Worm (Caenorhabditis elegans) whole organism, young adult: Measurements from ENCODE around the gene Y40B10A.5.

Experiments used
- F39B2.1 ChIP-seq: fragments of 200-800 bp; sonication (Bioruptor generic); IDR thresholded peaks from 2 replicates; pipeline ENCODE4 v1.3.6; 2022; ENCODE audit warnings: missing genetic modification reagents, missing genetic modification characterization, missing compliant biosample characterization
- F55B11.4 ChIP-seq: sonication (generic microtip); optimal IDR thresholded peaks from 2 replicates; lab custom pipeline; 2016; ENCODE audit warnings: missing compliant biosample characterization, missing genetic modification characterization, borderline replicate concordance; ENCODE audit not compliant: insufficient read depth
- F57A8.1 ChIP-seq: fragments of 200-800 bp; sonication (Bioruptor generic); optimal IDR thresholded peaks from 2 replicates; lab custom pipeline; 2018; ENCODE audit warnings: mild to moderate bottlenecking, missing genetic modification characterization, moderate library complexity, missing compliant biosample characterization
- Y56A3A.18 ChIP-seq: fragments of 200-800 bp; sonication (Bioruptor generic); IDR thresholded peaks from 2 replicates; pipeline ENCODE4 v1.3.6; 2022; ENCODE audit warnings: missing genetic modification reagents, missing genetic modification characterization, missing compliant biosample characterization
- athp-1 ChIP-seq: sonication (generic microtip); optimal IDR thresholded peaks from 2 replicates; lab custom pipeline; 2017; ENCODE audit warnings: mild to moderate bottlenecking, missing genetic modification characterization, missing compliant biosample characterization
- bed-1 ChIP-seq: fragments of 200-800 bp; sonication (Bioruptor generic); IDR thresholded peaks from 2 replicates; pipeline ENCODE4 v1.3.6; 2022; ENCODE audit warnings: missing genetic modification reagents, missing genetic modification characterization, missing compliant biosample characterization
- ccch-3 ChIP-seq: fragments of 200-800 bp; sonication (Bioruptor generic); optimal IDR thresholded peaks from 2 replicates; lab custom pipeline; 2018; ENCODE audit warnings: mild to moderate bottlenecking, missing genetic modification characterization, missing compliant biosample characterization
- ceh-100 ChIP-seq: fragments of 200-800 bp; sonication (Bioruptor generic); IDR thresholded peaks from 2 replicates; pipeline ENCODE4 v1.3.6; 2022; ENCODE audit warnings: missing genetic modification reagents, missing genetic modification characterization, missing compliant biosample characterization
- ceh-58 ChIP-seq: fragments of 200-800 bp; sonication (Bioruptor generic); IDR thresholded peaks from 2 replicates; pipeline ENCODE4 v1.3.6; 2022; ENCODE audit warnings: missing genetic modification characterization, missing compliant biosample characterization
- die-1 ChIP-seq: sonication (generic microtip); optimal IDR thresholded peaks from 2 replicates; lab custom pipeline; 2016; ENCODE audit warnings: missing genotype, mild to moderate bottlenecking, missing genetic modification characterization, missing compliant biosample characterization
- dox-1 ChIP-seq: fragments of 200-800 bp; sonication (Bioruptor generic); IDR thresholded peaks from 2 replicates; pipeline ENCODE4 v1.3.6; 2022; ENCODE audit warnings: missing genetic modification reagents, missing genetic modification characterization, missing compliant biosample characterization
- dpff-1 ChIP-seq: sonication (generic microtip); optimal IDR thresholded peaks from 2 replicates; lab custom pipeline; 2017; ENCODE audit warnings: mild to moderate bottlenecking, missing genetic modification characterization, missing compliant biosample characterization
- dpl-1 ChIP-seq: fragments of 150-350 bp; optimal IDR thresholded peaks from 2 replicates; lab custom pipeline; 2014; ENCODE audit warnings: missing biosample characterization, missing genetic modification reagents, missing genetic modification characterization
- efl-1 ChIP-seq: fragments of 150-350 bp; optimal IDR thresholded peaks from 2 replicates; lab custom pipeline; 2014; ENCODE audit warnings: missing biosample characterization, missing genetic modification reagents, missing genetic modification characterization
- egl-18 ChIP-seq: fragments of 200-800 bp; sonication (Bioruptor generic); IDR thresholded peaks from 2 replicates; pipeline ENCODE4 v1.3.6; 2022; ENCODE audit warnings: missing genetic modification reagents, missing genetic modification characterization, missing compliant biosample characterization
- egrh-3 ChIP-seq: fragments of 200-800 bp; sonication (Bioruptor generic); IDR thresholded peaks from 2 replicates; pipeline ENCODE4 v1.3.6; 2022; ENCODE audit warnings: missing genetic modification reagents, missing genetic modification characterization, missing compliant biosample characterization
- ets-4 ChIP-seq: fragments of 200-800 bp; sonication (Bioruptor generic); optimal IDR thresholded peaks from 2 replicates; lab custom pipeline; 2018; ENCODE audit warnings: mild to moderate bottlenecking, missing genetic modification characterization, missing compliant biosample characterization
- hlh-26 ChIP-seq: fragments of 200-800 bp; sonication (Bioruptor generic); conservative IDR thresholded peaks from 2 replicates; pipeline ENCODE4 v1.3.6; 2022; ENCODE audit warnings: missing genetic modification reagents, missing genetic modification characterization, missing compliant biosample characterization
- hsf-1 ChIP-seq: fragments of 200-800 bp; sonication (Bioruptor generic); IDR thresholded peaks from 2 replicates; pipeline ENCODE4 v1.3.6; 2022; ENCODE audit warnings: missing genetic modification reagents, missing genetic modification characterization, missing compliant biosample characterization
- let-607 ChIP-seq, 2 experiments: fragments of 200-800 bp in 1 of 2; sonication (Bioruptor generic) in 1 of 2; sonication (generic microtip) in 1 of 2; optimal IDR thresholded peaks; 2 replicates each; lab custom pipeline; 2016 to 2018; ENCODE audit warnings: mild to moderate bottlenecking in 2 of 2, missing compliant biosample characterization in 2 of 2, missing genetic modification characterization in 2 of 2, moderate library complexity in 2 of 2, missing genotype in 1 of 2
- lin-26 ChIP-seq: fragments of 200-800 bp; sonication (Bioruptor generic); IDR thresholded peaks from 2 replicates; pipeline ENCODE4 v1.3.6; 2022; ENCODE audit warnings: missing genetic modification reagents, missing genetic modification characterization, missing compliant biosample characterization
- lir-1 ChIP-seq: fragments of 200-800 bp; sonication (Bioruptor generic); conservative IDR thresholded peaks from 2 replicates; pipeline ENCODE4 v1.3.6; 2022; ENCODE audit warnings: missing genetic modification reagents, missing genetic modification characterization, missing compliant biosample characterization
- madf-10 ChIP-seq: sonication (generic microtip); optimal IDR thresholded peaks from 2 replicates; lab custom pipeline; 2016; ENCODE audit warnings: mild to moderate bottlenecking, missing genetic modification characterization, missing compliant biosample characterization
- madf-3 ChIP-seq: fragments of 200-800 bp; sonication (Bioruptor generic); IDR thresholded peaks from 2 replicates; pipeline ENCODE4 v1.3.6; 2022; ENCODE audit warnings: missing genetic modification reagents, missing genetic modification characterization, missing compliant biosample characterization
- madf-8 ChIP-seq: fragments of 200-800 bp; sonication (Bioruptor generic); conservative IDR thresholded peaks from 2 replicates; pipeline ENCODE4 v1.3.6; 2022; ENCODE audit warnings: missing genetic modification reagents, missing genetic modification characterization, missing compliant biosample characterization
- mcd-1 ChIP-seq: fragments of 200-800 bp; sonication (Bioruptor generic); IDR thresholded peaks from 2 replicates; pipeline ENCODE4 v1.3.6; 2022; ENCODE audit warnings: missing genetic modification reagents, missing genetic modification characterization, missing compliant biosample characterization
- nfya-1 ChIP-seq: sonication (generic microtip); optimal IDR thresholded peaks from 2 replicates; lab custom pipeline; 2017; ENCODE audit warnings: antibody characterized with exemption, missing compliant biosample characterization, missing genetic modification characterization, borderline replicate concordance; ENCODE audit not compliant: insufficient read depth
- nfya-2 ChIP-seq: fragments of 200-800 bp; sonication (Bioruptor generic); IDR thresholded peaks from 2 replicates; pipeline ENCODE4 v1.3.6; 2022; ENCODE audit warnings: missing genetic modification reagents, missing genetic modification characterization, missing compliant biosample characterization
- nhr-27 ChIP-seq: fragments of 200-800 bp; sonication (Bioruptor generic); optimal IDR thresholded peaks from 2 replicates; lab custom pipeline; 2018; ENCODE audit warnings: mild to moderate bottlenecking, missing genetic modification characterization, moderate library complexity, missing compliant biosample characterization
- pbrm-1 ChIP-seq: fragments of 200-800 bp; sonication (Bioruptor generic); IDR thresholded peaks from 2 replicates; pipeline ENCODE4 v1.3.6; 2022; ENCODE audit warnings: missing genetic modification reagents, missing genetic modification characterization, missing compliant biosample characterization
- pha-4 ChIP-seq: fragments of 150-350 bp; sonication (generic microtip); optimal IDR thresholded peaks from 2 replicates; lab custom pipeline; 2014; ENCODE audit warnings: missing biosample characterization, missing genetic modification reagents, missing genetic modification characterization
- repo-1 ChIP-seq: sonication (generic microtip); optimal IDR thresholded peaks from 2 replicates; lab custom pipeline; 2017; ENCODE audit warnings: mild to moderate bottlenecking, missing genetic modification characterization, missing compliant biosample characterization
- rpc-1 ChIP-seq, 2 experiments: fragments of 150-350 bp in 1 of 2; sonication (generic microtip) in 1 of 2; optimal IDR thresholded peaks; 2 replicates each; lab custom pipeline; 2014 to 2018; ENCODE audit warnings: missing biosample characterization in 1 of 2, missing genetic modification characterization in 1 of 2, missing genetic modification reagents in 1 of 2, missing genotype in 1 of 2
- snpc-4 ChIP-seq, 5 experiments: fragments of 150-350 bp in 1 of 5; sonication (generic microtip) in 4 of 5; optimal IDR thresholded peaks; 2 replicates each; lab custom pipeline; 2014 to 2018; ENCODE audit warnings: missing genetic modification characterization in 5 of 5, missing biosample characterization in 3 of 5, antibody characterized with exemption in 2 of 5, mild to moderate bottlenecking in 2 of 5, missing compliant biosample characterization in 2 of 5, missing genotype in 2 of 5, moderate library complexity in 2 of 5, missing genetic modification reagents in 1 of 5
- sptf-2 ChIP-seq: fragments of 200-800 bp; sonication (Bioruptor generic); optimal IDR thresholded peaks from 2 replicates; lab custom pipeline; 2018; ENCODE audit warnings: mild to moderate bottlenecking, missing genetic modification characterization, missing compliant biosample characterization
- tbp1 ChIP-seq: fragments of 200-800 bp; sonication (Bioruptor generic); optimal IDR thresholded peaks from 2 replicates; lab custom pipeline; 2018; ENCODE audit warnings: mild to moderate bottlenecking, missing genetic modification characterization, missing compliant biosample characterization
- zfh-2 ChIP-seq: fragments of 200-800 bp; sonication (Bioruptor generic); conservative IDR thresholded peaks from 2 replicates; pipeline ENCODE4 v1.3.6; 2022; ENCODE audit warnings: missing genetic modification reagents, missing genetic modification characterization, missing compliant biosample characterization
- ztf-22 ChIP-seq: fragments of 200-800 bp; sonication (Bioruptor generic); optimal IDR thresholded peaks from 2 replicates; lab custom pipeline; 2018; ENCODE audit warnings: mild to moderate bottlenecking, missing genetic modification characterization, moderate library complexity, missing compliant biosample characterization

Y40B10A.5 gene

ce11 chrV:2054254-2054653 is 8.4 kb upstream of the Y40B10A.5 start:
- TF ChIP-seq madf-10 (tag; lab: Kevin White, UChicago) (no peak), tbp1 (no peak), F57A8.1 (GFP tag; lab: Kevin White, UChicago) (no peak), let-607 (tag; optimal IDR thresholded peaks at IDR 0.05; lab: Kevin White, UChicago) (no peak), hlh-26 (no peak), sptf-2 (GFP tag; lab: Kevin White, UChicago) (no peak), dox-1 (GFP tag; lab: Robert Waterston, UW) (no peak), ceh-100 (GFP tag; lab: Robert Waterston, UW) (no peak), nhr-27 (tag; lab: Kevin White, UChicago) (no peak), lir-1 (GFP tag; lab: Robert Waterston, UW) (no peak), athp-1 (tag; lab: Kevin White, UChicago) (no peak), dpff-1 (tag; lab: Kevin White, UChicago) (no peak), madf-8 (GFP tag; lab: Robert Waterston, UW) (no peak), pbrm-1 (GFP tag; lab: Robert Waterston, UW) (no peak), Y56A3A.18 (no peak), F55B11.4 (no peak), bed-1 (no peak)

DNA sequence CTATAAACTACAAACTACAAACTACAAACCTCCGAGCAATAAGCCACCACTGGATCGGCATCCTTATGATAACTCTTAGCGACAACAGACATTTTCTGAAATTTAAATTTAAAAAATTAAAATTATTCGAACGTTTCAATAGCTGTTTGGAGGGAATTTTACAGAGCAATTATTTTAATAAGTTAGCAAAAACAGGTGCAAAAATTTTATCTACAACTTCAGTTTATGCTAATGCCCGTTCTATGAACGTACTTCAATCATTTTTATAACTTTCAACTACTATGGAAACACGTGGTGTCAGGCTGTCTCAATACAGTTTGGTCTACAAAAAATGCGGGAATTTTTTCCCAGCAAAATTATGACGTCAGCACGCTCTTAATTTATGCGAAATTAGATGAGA is 7.7 kb upstream of the Y40B10A.5 start, which contains the start of gene comt-5:
TSS of gene comt-5 (minus strand) at position 101 of the 400 bp plus-strand sequence.
- no peak for TF ChIP-seq ztf-22 (GFP tag; lab: Kevin White, UChicago)
- TF ChIP-seq rpc-1 (optimal IDR thresholded peaks at IDR 0.05; lab: Kevin White, UChicago) = no peak
- no peak for TF ChIP-seq rpc-1 (tag; optimal IDR thresholded peaks at IDR 0.05; lab: Kevin White, UChicago)
- TF ChIP-seq ccch-3 (GFP tag; lab: Kevin White, UChicago) = no peak
- no peak for TF ChIP-seq snpc-4 (GFP tag; optimal IDR thresholded peaks at IDR 0.05; lab: Kevin White, UChicago)
- TF ChIP-seq snpc-4 (tag; optimal IDR thresholded peaks at IDR 0.05; lab: Kevin White, UChicago) = no peak

DNA sequence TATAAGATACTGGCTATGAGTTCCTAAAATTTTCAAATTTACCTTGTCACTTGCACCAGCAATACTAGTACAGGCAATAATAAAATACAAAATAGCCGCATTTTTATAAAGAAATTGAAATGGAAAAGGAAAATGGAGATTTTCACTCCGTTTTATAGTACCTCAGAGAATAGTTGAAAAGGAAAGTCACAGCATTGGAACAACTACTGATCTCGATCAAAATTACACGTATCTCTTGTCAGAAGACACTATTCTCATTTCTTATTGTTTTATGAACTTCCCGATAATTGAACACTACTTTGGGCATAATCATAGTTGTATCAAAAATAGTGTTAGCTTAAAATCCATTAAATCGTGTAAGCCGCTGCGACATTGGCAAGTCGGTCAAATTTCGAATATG is 5.7 kb upstream of the Y40B10A.5 start, which contains the start of gene Y40B10A.11:
TSS of gene Y40B10A.11 (minus strand) at position 101 of the 400 bp plus-strand sequence.
- TF ChIP-seq dpl-1 = no peak
- no peak for TF ChIP-seq nfya-1
- no peak for TF ChIP-seq die-1 (tag; lab: Kevin White, UChicago)
- TF ChIP-seq hlh-26 = no peak
- TF ChIP-seq repo-1 (tag; lab: Kevin White, UChicago) = no peak
- TF ChIP-seq ets-4 (GFP tag; lab: Kevin White, UChicago) = no peak
- no peak for TF ChIP-seq ceh-58 (GFP tag; lab: Robert Waterston, UW)
- no peak for TF ChIP-seq nfya-2 (GFP tag; lab: Robert Waterston, UW)
- TF ChIP-seq pha-4 (tag; lab: Kevin White, UChicago) = no peak
- no peak for TF ChIP-seq F55B11.4
- no peak for TF ChIP-seq efl-1
- TF ChIP-seq mcd-1 = no peak

DNA sequence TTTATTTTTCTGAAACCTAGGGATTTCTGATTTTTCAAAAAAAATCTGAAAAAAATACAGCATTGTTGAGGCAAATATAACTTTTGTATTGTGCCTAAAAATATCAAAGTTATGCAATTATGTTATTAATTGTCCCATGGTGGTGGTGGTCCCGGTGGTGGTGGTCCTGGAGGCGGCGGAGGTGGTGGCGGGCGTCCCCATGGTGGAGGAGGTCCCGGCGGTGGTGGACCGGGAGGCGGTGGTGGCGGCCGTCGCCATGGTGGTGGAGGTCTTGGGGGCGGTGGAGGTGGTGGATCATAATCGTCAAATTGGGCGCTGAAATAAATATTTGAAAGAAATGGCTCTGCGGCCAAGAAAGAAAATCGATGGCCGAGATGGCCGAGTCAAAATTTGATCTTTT is 4.9 kb upstream of the Y40B10A.5 start:
- TF ChIP-seq lin-26 (GFP tag; lab: Robert Waterston, UW) = 0 out of 2 replicates have a peak, but pooled peaks have one; percentile 48
- TF ChIP-seq hsf-1 = 0 out of 2 replicates have a peak, but pooled peaks have one; percentile 8
- no peak for TF ChIP-seq F39B2.1 (GFP tag; lab: Robert Waterston, UW)
- peak; percentile 97 for TF ChIP-seq egrh-3 (GFP tag; lab: Robert Waterston, UW)
- TF ChIP-seq egl-18 = 0 out of 2 replicates have a peak, but pooled peaks have one; percentile 28
- peak; percentile 93 for TF ChIP-seq zfh-2 (GFP tag; lab: Robert Waterston, UW)
- TF ChIP-seq madf-3 = 0 out of 2 replicates have a peak, but pooled peaks have one; percentile 38
- no peak for TF ChIP-seq sptf-2 (GFP tag; lab: Kevin White, UChicago)
